Worm (Caenorhabditis elegans): ENCODE data around the gene alh-12.

The alh-12 gene

ce11 chrIII:7494850-7495314 is 41.0 kb downstream of the alh-12 start:
- no peak for TF ChIP-seq dao-5 (tag; optimal IDR thresholded peaks at IDR 0.05)
- TF ChIP-seq him-1 (tag; optimal IDR thresholded peaks at IDR 0.05) = no peak
- TF ChIP-seq W03F9.2 (tag; optimal IDR thresholded peaks at IDR 0.05) = no peak

DNA sequence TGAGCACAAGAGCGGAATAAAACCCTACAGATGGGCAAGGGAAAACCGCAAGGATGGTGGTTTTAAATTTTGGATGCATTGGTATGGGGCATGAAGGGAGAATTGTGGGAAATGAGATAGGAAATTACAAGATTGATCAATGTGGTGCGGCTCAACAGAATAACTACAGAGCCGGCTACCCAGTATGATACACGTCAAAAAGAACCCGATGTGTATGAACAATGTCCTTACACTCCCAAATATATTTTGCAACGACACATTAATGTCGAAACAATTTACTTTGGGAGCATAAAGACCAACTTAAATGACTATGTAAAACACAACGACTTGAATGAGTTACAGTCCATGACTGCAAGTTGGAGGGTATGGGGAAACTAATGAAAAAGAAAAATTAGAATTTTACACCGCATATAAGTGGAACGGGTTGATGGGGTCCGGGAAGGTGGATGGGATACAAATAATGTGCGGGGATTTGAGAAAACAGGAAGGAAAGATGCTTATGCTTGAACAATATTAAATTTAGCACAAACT is 41.8 kb downstream of the alh-12 start:
- TF ChIP-seq dao-5 (tag; optimal IDR thresholded peaks at IDR 0.05) (peak; percentile 30), him-1 (tag; optimal IDR thresholded peaks at IDR 0.05) (no peak)

DNA sequence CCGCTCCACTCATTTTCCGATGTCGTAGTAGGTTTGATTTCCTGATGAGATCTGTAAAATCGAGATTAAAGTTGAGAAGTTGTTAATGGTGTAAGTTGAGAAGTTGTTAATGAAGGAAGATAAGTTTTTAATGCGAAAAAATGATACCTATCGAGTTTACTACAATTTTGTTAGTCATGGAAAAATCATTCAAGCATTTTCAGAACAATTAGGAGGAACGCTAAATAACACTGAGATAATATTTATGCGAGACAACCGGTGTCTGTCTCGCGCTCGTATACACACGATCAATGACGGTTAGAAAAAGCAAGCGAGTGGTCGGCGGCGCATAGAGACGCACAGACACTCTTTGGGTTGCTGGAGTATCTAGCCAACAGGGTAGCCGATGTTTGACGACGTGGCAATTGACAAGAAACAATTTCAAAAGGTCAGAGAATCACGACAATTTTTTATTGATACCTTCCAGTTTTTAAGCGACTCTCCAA is 44.0 kb downstream of the alh-12 start, which contains the start of gene cgh-1:
Gene cgh-1 (minus strand): TSS at position 51 of the 485 bp plus-strand sequence.
- TF ChIP-seq dao-5 (tag; optimal IDR thresholded peaks at IDR 0.05) (no peak), W03F9.2 (tag; optimal IDR thresholded peaks at IDR 0.05) (no peak), him-1 (tag; optimal IDR thresholded peaks at IDR 0.05) (no peak)

DNA sequence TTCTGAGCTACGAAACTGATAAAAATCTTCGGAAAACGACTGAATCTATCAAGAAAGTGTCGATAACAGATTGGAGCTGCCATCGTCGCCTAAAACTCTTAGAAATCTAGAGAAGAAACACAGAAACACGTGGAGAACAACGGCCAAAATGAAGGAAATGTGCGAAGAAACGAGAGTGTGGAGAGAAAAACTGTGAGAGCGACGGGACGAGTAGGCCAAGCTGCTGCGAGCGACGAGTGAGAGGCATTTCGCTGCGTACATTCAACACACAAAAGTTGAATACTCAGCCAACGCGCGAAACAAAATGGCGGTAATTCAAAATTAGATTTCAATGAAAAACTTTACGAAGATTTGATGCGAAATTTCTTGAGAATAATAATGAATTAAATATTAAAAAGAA is 44.5 kb downstream of the alh-12 start:
- peak; percentile 86 for TF ChIP-seq W03F9.2 (tag; optimal IDR thresholded peaks at IDR 0.05)
- no peak for TF ChIP-seq dao-5 (tag; optimal IDR thresholded peaks at IDR 0.05)

DNA sequence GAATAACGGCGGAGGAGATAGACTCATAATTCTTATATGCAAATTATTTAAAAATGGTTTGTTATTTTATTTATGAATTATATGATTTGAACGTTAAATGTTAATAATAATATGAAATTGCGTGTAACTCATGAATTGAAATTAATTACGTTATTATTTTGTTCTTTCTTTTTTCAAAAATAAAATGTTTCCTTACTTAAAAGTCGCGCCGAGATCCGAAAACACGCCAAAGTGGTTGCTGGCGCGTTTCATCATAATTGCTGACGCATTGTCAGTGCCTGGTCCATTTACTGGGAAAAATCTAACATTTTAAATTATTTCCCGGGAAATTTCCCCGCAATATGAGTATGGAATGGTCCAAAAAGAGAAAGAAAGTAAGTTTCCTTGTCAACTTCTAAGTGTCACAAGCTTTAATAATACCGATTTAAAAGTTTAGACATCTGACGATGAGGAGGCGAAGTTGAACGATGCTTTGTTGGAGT is 45.6 kb downstream of the alh-12 start, which contains the start of the genes C07H6.9 and sap-140:
Gene C07H6.9 (minus strand): TSS at position 51 of the 482 bp plus-strand sequence.
Gene sap-140 (plus strand): TSS at position 318 of the 482 bp plus-strand sequence.
- TF ChIP-seq W03F9.2 (tag; optimal IDR thresholded peaks at IDR 0.05) (peak; percentile 83), him-1 (tag; optimal IDR thresholded peaks at IDR 0.05) (peak; percentile 24), dao-5 (tag; optimal IDR thresholded peaks at IDR 0.05) (no peak)
